Fruit fly (Drosophila melanogaster): ENCODE results near the gene ZAP3.

The ZAP3 gene

DNA sequence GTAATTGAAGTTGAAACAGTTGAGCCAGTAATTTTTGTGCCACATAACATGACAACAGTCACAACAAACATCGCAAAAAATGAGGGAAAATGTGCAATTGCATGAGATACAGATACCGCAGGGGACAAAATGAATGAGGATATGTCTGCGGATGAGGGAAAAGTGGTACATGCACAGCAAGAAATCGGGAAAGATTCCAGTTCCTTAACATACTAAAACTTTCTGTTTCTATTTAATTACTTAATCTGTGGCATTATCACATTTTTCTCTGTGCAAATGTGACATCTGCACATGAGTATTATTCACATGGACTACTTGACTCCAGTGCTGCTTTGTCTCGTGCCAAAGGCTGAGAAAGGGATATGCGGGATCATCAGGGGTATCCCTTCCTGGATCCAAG lies 10.5 kb upstream of the ZAP3 start:
- TF ChIP-seq CG8478 (optimal IDR thresholded peaks at IDR 0.05) (no peak), EcR (GFP tag; optimal IDR thresholded peaks at IDR 0.05) (no peak), psq (optimal IDR thresholded peaks at IDR 0.05) (no peak), usp (GFP tag; optimal IDR thresholded peaks at IDR 0.05) (no peak), Dll (optimal IDR thresholded peaks at IDR 0.05) (no peak), pan (optimal IDR thresholded peaks at IDR 0.05) (no peak)

- TF ChIP-seq usp (GFP tag; optimal IDR thresholded peaks at IDR 0.05): no peak
- TF ChIP-seq Dll (optimal IDR thresholded peaks at IDR 0.05): no peak
- TF ChIP-seq CG8478 (optimal IDR thresholded peaks at IDR 0.05): no peak
- TF ChIP-seq EcR (GFP tag; optimal IDR thresholded peaks at IDR 0.05): no peak
- no peak for TF ChIP-seq psq (optimal IDR thresholded peaks at IDR 0.05)
Measured at dm6 chrX:10089188-10089587, 6.9 kb upstream of the ZAP3 start.

dm6 chrX:10088023-10088913 lies 6.0 kb upstream of the ZAP3 start:
- TF ChIP-seq Dll (optimal IDR thresholded peaks at IDR 0.05) (no peak), usp (GFP tag; optimal IDR thresholded peaks at IDR 0.05) (no peak), psq (optimal IDR thresholded peaks at IDR 0.05) (no peak), EcR (GFP tag; optimal IDR thresholded peaks at IDR 0.05) (no peak), pan (optimal IDR thresholded peaks at IDR 0.05) (no peak), CG8478 (optimal IDR thresholded peaks at IDR 0.05) (no peak)

DNA sequence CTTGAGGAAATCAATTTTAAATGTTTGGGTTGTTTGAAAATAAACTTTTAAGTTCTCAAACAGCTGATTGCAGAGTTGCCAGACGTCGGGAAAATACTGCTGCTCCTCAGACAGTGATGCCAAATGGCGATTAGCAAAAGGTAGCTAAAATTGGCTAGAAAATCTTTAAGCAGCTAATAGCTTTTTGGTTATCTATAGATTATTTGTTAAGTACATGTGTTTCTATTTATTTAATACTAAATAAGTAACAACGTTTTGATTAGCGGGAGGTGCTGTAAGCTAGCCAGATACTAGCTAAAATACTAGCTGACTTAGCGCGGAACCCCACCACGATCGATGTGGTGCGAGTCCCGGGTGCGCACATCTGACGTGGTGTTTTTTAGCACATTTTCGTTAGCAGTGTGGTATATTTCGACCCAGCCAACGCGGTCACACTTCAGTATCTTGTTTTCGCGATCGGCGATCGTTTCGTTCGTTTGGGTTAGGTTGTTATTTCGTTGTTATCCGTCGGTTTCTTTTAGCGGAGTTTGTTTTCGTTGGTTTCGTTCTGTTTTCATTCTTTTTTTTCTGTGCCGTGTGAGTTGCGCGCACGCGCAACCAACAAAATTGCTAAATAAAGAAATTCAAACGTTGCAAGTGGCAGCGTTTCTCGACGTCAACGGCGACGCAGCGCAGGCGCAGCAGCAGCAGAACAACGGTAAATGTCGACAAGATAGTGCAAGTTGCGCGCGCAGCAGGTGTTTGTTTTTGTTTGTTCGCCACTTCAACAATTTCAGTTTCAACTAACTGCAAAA lies 4.0 kb upstream of the ZAP3 start, which contains the start of the genes Naxe and RhoU:
Naxe (minus strand) TSS at position 77 of the 794 bp plus-strand sequence.
RhoU (plus strand) TSS at position 433 of the 794 bp plus-strand sequence.
- no peak for TF ChIP-seq usp (GFP tag; optimal IDR thresholded peaks at IDR 0.05)
- no peak for TF ChIP-seq psq (optimal IDR thresholded peaks at IDR 0.05)
- TF ChIP-seq CG8478 (optimal IDR thresholded peaks at IDR 0.05): no peak
- TF ChIP-seq EcR (GFP tag; optimal IDR thresholded peaks at IDR 0.05): no peak
- no peak for TF ChIP-seq Dll (optimal IDR thresholded peaks at IDR 0.05)
- no peak for TF ChIP-seq pan (optimal IDR thresholded peaks at IDR 0.05)

- no peak for TF ChIP-seq pan (optimal IDR thresholded peaks at IDR 0.05)
- no peak for TF ChIP-seq EcR (GFP tag; optimal IDR thresholded peaks at IDR 0.05)
- TF ChIP-seq Dll (optimal IDR thresholded peaks at IDR 0.05): no peak
- no peak for TF ChIP-seq usp (GFP tag; optimal IDR thresholded peaks at IDR 0.05)
- no peak for TF ChIP-seq CG8478 (optimal IDR thresholded peaks at IDR 0.05)
- TF ChIP-seq psq (optimal IDR thresholded peaks at IDR 0.05): no peak
Measured at dm6 chrX:10082950-10083253, 610 bp upstream of the ZAP3 start, which contains the start of gene CG2972. TSS of gene CG2972 (plus strand) at chrX:10083154.

DNA sequence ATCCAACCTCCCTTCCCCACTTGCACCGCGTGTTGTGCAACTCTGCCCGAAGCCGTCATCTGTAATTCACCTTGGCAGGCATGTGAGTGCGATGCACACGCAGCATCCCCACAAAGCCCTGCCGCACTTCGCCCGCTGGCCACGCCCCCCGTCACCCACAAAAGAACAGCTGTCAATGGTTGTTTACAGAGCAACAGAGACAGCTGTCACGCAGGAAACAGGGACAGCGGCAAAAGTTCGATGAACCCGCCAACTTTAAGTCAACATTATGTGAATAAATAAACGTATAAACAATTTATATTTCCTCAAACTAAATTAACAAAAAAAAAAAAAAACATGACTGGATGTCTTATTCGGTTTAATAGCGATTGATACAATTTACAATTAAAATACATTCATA lies 10.8 kb downstream of the ZAP3 start:
- TF ChIP-seq Dll (optimal IDR thresholded peaks at IDR 0.05) (no peak), psq (optimal IDR thresholded peaks at IDR 0.05) (no peak), usp (GFP tag; optimal IDR thresholded peaks at IDR 0.05) (no peak), EcR (GFP tag; optimal IDR thresholded peaks at IDR 0.05) (peak in 1 of 2 experiments; percentile 10), CG8478 (optimal IDR thresholded peaks at IDR 0.05) (no peak)

DNA sequence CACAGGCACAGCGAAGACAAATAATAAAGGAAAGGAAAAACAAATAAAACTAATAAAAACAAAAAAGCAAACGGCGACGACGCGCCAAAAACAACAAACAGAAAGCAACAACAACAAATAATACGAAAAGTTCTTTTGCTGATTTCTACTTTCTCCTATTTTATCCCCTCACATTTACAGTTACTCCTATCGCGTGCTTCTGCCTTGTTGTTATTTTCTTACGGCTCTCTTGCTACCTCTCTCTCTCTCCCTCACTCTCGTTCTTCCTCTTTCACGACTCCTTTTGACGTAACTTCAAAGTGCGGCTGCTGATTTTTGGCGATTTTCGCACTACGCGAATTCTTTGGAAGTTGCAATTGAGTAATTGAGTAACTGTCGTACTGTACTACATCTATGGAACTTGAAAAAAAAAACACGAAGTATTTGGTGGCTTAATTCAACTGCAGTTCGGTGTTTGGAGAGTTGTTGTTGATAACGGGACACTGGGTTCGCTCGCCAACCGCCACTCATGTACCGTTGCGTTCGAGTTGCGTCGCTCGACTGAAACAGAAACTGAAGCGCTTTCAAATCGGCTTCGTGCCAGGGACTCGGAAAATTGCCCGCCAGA lies 11.9 kb downstream of the ZAP3 start, which contains the start of gene CG15312:
CG15312 (minus strand) TSS at position 544 of the 607 bp plus-strand sequence.
- TF ChIP-seq Dll (optimal IDR thresholded peaks at IDR 0.05) (no peak), CG8478 (optimal IDR thresholded peaks at IDR 0.05) (no peak), usp (GFP tag; optimal IDR thresholded peaks at IDR 0.05) (no peak)

dm6 chrX:10067528-10067927 lies 14.8 kb downstream of the ZAP3 start:
- TF ChIP-seq CG8478 (optimal IDR thresholded peaks at IDR 0.05) (no peak), Dll (optimal IDR thresholded peaks at IDR 0.05) (no peak), EcR (GFP tag; optimal IDR thresholded peaks at IDR 0.05) (no peak), usp (GFP tag; optimal IDR thresholded peaks at IDR 0.05) (no peak)

dm6 chrX:10061327-10061726 lies 21.0 kb downstream of the ZAP3 start, which contains the start of gene Gr9a:
TSS of gene Gr9a (plus strand) at chrX:10061627.
- TF ChIP-seq pan (optimal IDR thresholded peaks at IDR 0.05): no peak
- no peak for TF ChIP-seq psq (optimal IDR thresholded peaks at IDR 0.05)
- TF ChIP-seq usp (GFP tag; optimal IDR thresholded peaks at IDR 0.05): no peak
- no peak for TF ChIP-seq EcR (GFP tag; optimal IDR thresholded peaks at IDR 0.05)

- TF ChIP-seq CG8478 (optimal IDR thresholded peaks at IDR 0.05) (no peak), pan (optimal IDR thresholded peaks at IDR 0.05) (no peak), usp (GFP tag; optimal IDR thresholded peaks at IDR 0.05) (no peak), Dll (optimal IDR thresholded peaks at IDR 0.05) (no peak), EcR (GFP tag; optimal IDR thresholded peaks at IDR 0.05) (no peak), psq (optimal IDR thresholded peaks at IDR 0.05) (no peak)
Measured at dm6 chrX:10057964-10058363, 24.3 kb downstream of the ZAP3 start.

dm6 chrX:10053547-10053946 lies 28.7 kb downstream of the ZAP3 start, which contains the start of gene Yp1:
TSS of gene Yp1 (plus strand) at chrX:10053811.
- TF ChIP-seq CG8478 (optimal IDR thresholded peaks at IDR 0.05) (no peak), Dll (optimal IDR thresholded peaks at IDR 0.05) (no peak), pan (optimal IDR thresholded peaks at IDR 0.05) (no peak), psq (optimal IDR thresholded peaks at IDR 0.05) (no peak), EcR (GFP tag; optimal IDR thresholded peaks at IDR 0.05) (no peak), usp (GFP tag; optimal IDR thresholded peaks at IDR 0.05) (no peak)

dm6 chrX:10052549-10052948 lies 29.7 kb downstream of the ZAP3 start, which contains the start of gene Yp2:
TSS of gene Yp2 (minus strand) at chrX:10052636.
- TF ChIP-seq CG8478 (optimal IDR thresholded peaks at IDR 0.05) (no peak), EcR (GFP tag; optimal IDR thresholded peaks at IDR 0.05) (no peak), psq (optimal IDR thresholded peaks at IDR 0.05) (no peak), Dll (optimal IDR thresholded peaks at IDR 0.05) (no peak), pan (optimal IDR thresholded peaks at IDR 0.05) (no peak), usp (GFP tag; optimal IDR thresholded peaks at IDR 0.05) (no peak)
